Fruit fly (Drosophila melanogaster) whole organism, wandering third instar larva: Measurements from ENCODE around the gene VGlut.

Experiments
- Abd-B ChIP-seq: fragments of >200 bp; optimal IDR thresholded peaks from 2 replicates; lab custom pipeline; 2017; ENCODE audit warnings: missing biosample characterization, missing genetic modification characterization
- CG32264 ChIP-seq: fragments of 200-800 bp; sonication (Bioruptor generic); optimal IDR thresholded peaks from 2 replicates; lab custom pipeline; 2016; ENCODE audit warnings: missing biosample characterization, missing genetic modification characterization
- CG9705 ChIP-seq: fragments of 200-800 bp; sonication (Bioruptor generic); optimal IDR thresholded peaks from 2 replicates; lab custom pipeline; 2018; ENCODE audit warnings: missing biosample characterization, mild to moderate bottlenecking, missing genetic modification characterization
- CrebA ChIP-seq: fragments of 200-800 bp; sonication (Bioruptor generic); optimal IDR thresholded peaks from 2 replicates; lab custom pipeline; 2016; ENCODE audit warnings: missing biosample characterization, mild to moderate bottlenecking, missing genetic modification characterization, borderline replicate concordance
- Dfd ChIP-seq: fragments of >200 bp; optimal IDR thresholded peaks from 2 replicates; lab custom pipeline; 2017; ENCODE audit warnings: missing biosample characterization, missing genetic modification characterization
- Dif ChIP-seq: fragments of 200-275, 200-300 bp; sonication (Bioruptor generic); optimal IDR thresholded peaks from 2 replicates; lab custom pipeline; 2018; ENCODE audit warnings: missing biosample characterization, missing genetic modification characterization; ENCODE audit not compliant: partially characterized antibody
- GATAd ChIP-seq: sonication (Bioruptor generic); optimal IDR thresholded peaks from 2 replicates; lab custom pipeline; 2016; ENCODE audit warnings: missing biosample characterization, missing genetic modification characterization
- HLH106 ChIP-seq: fragments of 200-800 bp; optimal IDR thresholded peaks from 3 replicates; lab custom pipeline; 2019; ENCODE audit warnings: missing biosample characterization, mild to moderate bottlenecking, missing genetic modification characterization, moderate library complexity
- Hnf4 ChIP-seq: fragments of 200-800 bp; sonication (Bioruptor generic); optimal IDR thresholded peaks from 2 replicates; lab custom pipeline; 2016; ENCODE audit warnings: missing biosample characterization, mild to moderate bottlenecking, missing genetic modification characterization
- Hr78 ChIP-seq: fragments of >200 bp; optimal IDR thresholded peaks from 2 replicates; lab custom pipeline; 2017; ENCODE audit warnings: missing biosample characterization, missing genetic modification characterization
- Hr83 ChIP-seq: fragments of 200-300 bp; sonication (Bioruptor generic); optimal IDR thresholded peaks from 2 replicates; lab custom pipeline; 2016; ENCODE audit warnings: missing biosample characterization, mild to moderate bottlenecking, missing genetic modification characterization, moderate library complexity; ENCODE audit not compliant: poor library complexity, severe bottlenecking
- Jra ChIP-seq: sonication (Bioruptor generic); optimal IDR thresholded peaks from 2 replicates; lab custom pipeline; 2016; ENCODE audit warnings: missing biosample characterization, missing genetic modification characterization
- Mio ChIP-seq: sonication (Bioruptor generic); optimal IDR thresholded peaks from 2 replicates; lab custom pipeline; 2016; ENCODE audit warnings: missing biosample characterization, missing genetic modification characterization
- Myc ChIP-seq: fragments of >200 bp; optimal IDR thresholded peaks from 2 replicates; lab custom pipeline; 2017
- N ChIP-seq: fragments of >200 bp; optimal IDR thresholded peaks from 2 replicates; lab custom pipeline; 2018; ENCODE audit warnings: missing biosample characterization, missing external identifiers, missing genetic modification characterization
- OdsH ChIP-seq: fragments of 200-800 bp; sonication (Bioruptor generic); optimal IDR thresholded peaks from 2 replicates; lab custom pipeline; 2016; ENCODE audit warnings: missing biosample characterization, mild to moderate bottlenecking, missing genetic modification characterization
- Rel ChIP-seq, 2 experiments: fragments of 200-800 bp; sonication (Bioruptor generic) in 1 of 2; optimal IDR thresholded peaks; 2 replicates in 1 of 2; 3 replicates in 1 of 2; lab custom pipeline; 2016 to 2019; ENCODE audit warnings: mild to moderate bottlenecking in 2 of 2, missing biosample characterization in 2 of 2, missing genetic modification characterization in 2 of 2, moderate library complexity in 1 of 2
- Sp1 ChIP-seq: fragments of 200-800 bp; sonication (Bioruptor generic); optimal IDR thresholded peaks from 3 replicates; lab custom pipeline; 2019; ENCODE audit warnings: missing biosample characterization, mild to moderate bottlenecking, missing genetic modification characterization, moderate library complexity
- Vsx2 ChIP-seq: fragments of 200-300, 225-300 bp; sonication (Bioruptor generic); optimal IDR thresholded peaks from 2 replicates; lab custom pipeline; 2018; ENCODE audit warnings: missing biosample characterization, missing genetic modification characterization; ENCODE audit not compliant: partially characterized antibody
- br ChIP-seq: fragments of 200-800 bp; sonication (Bioruptor generic); optimal IDR thresholded peaks from 2 replicates; lab custom pipeline; 2016; ENCODE audit warnings: missing biosample characterization, missing genetic modification characterization
- brk ChIP-seq: fragments of 200-800 bp; sonication (Bioruptor generic); optimal IDR thresholded peaks from 2 replicates; lab custom pipeline; 2016; ENCODE audit warnings: missing biosample characterization, mild to moderate bottlenecking, missing genetic modification characterization
- dl ChIP-seq, 2 experiments: fragments of 175-275, 200-275 bp in 1 of 2; fragments of 200-275 bp in 1 of 2; sonication (Bioruptor generic); optimal IDR thresholded peaks; lab custom pipeline; 2018; ENCODE audit warnings: mild to moderate bottlenecking in 2 of 2, missing biosample characterization in 2 of 2, missing genetic modification characterization in 2 of 2, moderate library complexity in 2 of 2; ENCODE audit not compliant: partially characterized antibody in 2 of 2, insufficient read depth in 1 of 2
- dmrt93B ChIP-seq: fragments of 200-800 bp; sonication (Bioruptor generic); optimal IDR thresholded peaks from 2 replicates; lab custom pipeline; 2018; ENCODE audit warnings: missing biosample characterization, mild to moderate bottlenecking, missing genetic modification characterization
- dsf ChIP-seq: sonication (Bioruptor generic); optimal IDR thresholded peaks from 2 replicates; lab custom pipeline; 2016; ENCODE audit warnings: missing biosample characterization, missing genetic modification characterization, borderline replicate concordance
- ey ChIP-seq: fragments of 200-800 bp; sonication (Bioruptor generic); optimal IDR thresholded peaks from 2 replicates; lab custom pipeline; 2016; ENCODE audit warnings: missing biosample characterization, missing genetic modification characterization
- foxo ChIP-seq, 2 experiments: fragments of 200-800 bp; sonication (Bioruptor generic); optimal IDR thresholded peaks; 2 replicates in 1 of 2; 3 replicates in 1 of 2; lab custom pipeline; 2016 to 2017; ENCODE audit warnings: missing biosample characterization in 2 of 2, missing genetic modification characterization in 2 of 2
- fru ChIP-seq: fragments of 200-800 bp; sonication (Bioruptor generic); optimal IDR thresholded peaks from 3 replicates; lab custom pipeline; 2016; ENCODE audit warnings: missing biosample characterization, mild to moderate bottlenecking, missing genetic modification characterization
- h ChIP-seq: fragments of 200-800 bp; sonication (Bioruptor generic); optimal IDR thresholded peaks from 3 replicates; lab custom pipeline; 2016; ENCODE audit warnings: missing biosample characterization, mild to moderate bottlenecking, missing genetic modification characterization
- jim ChIP-seq: fragments of 175-275, 200-325 bp; sonication (Bioruptor generic); optimal IDR thresholded peaks from 2 replicates; lab custom pipeline; 2016; ENCODE audit warnings: missing biosample characterization, mild to moderate bottlenecking, missing genetic modification characterization
- lola ChIP-seq: fragments of >200 bp; optimal IDR thresholded peaks from 2 replicates; lab custom pipeline; 2017; ENCODE audit warnings: missing biosample characterization, missing genetic modification characterization
- pan ChIP-seq: fragments of >200 bp; optimal IDR thresholded peaks from 2 replicates; lab custom pipeline; 2017
- psq ChIP-seq: fragments of 200-800 bp; sonication (Bioruptor generic); optimal IDR thresholded peaks from 3 replicates; lab custom pipeline; 2017; ENCODE audit warnings: missing biosample characterization, mild to moderate bottlenecking, missing genetic modification characterization, moderate library complexity
- rgr ChIP-seq: fragments of 200-800 bp; sonication (Bioruptor generic); optimal IDR thresholded peaks from 3 replicates; lab custom pipeline; 2016; ENCODE audit warnings: missing biosample characterization, mild to moderate bottlenecking, missing genetic modification characterization
- sage ChIP-seq: fragments of 200-800 bp; sonication (Bioruptor generic); optimal IDR thresholded peaks from 2 replicates; lab custom pipeline; 2016; ENCODE audit warnings: missing biosample characterization, mild to moderate bottlenecking, missing genetic modification characterization
- sv ChIP-seq: fragments of 200-800 bp; sonication (Bioruptor generic); optimal IDR thresholded peaks from 3 replicates; lab custom pipeline; 2016; ENCODE audit warnings: missing biosample characterization, missing genetic modification characterization
- tai ChIP-seq: sonication (Bioruptor generic); optimal IDR thresholded peaks from 2 replicates; lab custom pipeline; 2016; ENCODE audit warnings: missing biosample characterization, missing genetic modification characterization
- usp ChIP-seq: fragments of >200 bp; optimal IDR thresholded peaks from 2 replicates; lab custom pipeline; 2017; ENCODE audit warnings: missing biosample characterization, missing genetic modification characterization
- woc ChIP-seq: sonication (Bioruptor generic); optimal IDR thresholded peaks from 2 replicates; lab custom pipeline; 2016; ENCODE audit warnings: missing biosample characterization, mild to moderate bottlenecking, missing genetic modification characterization

Gene VGlut

DNA sequence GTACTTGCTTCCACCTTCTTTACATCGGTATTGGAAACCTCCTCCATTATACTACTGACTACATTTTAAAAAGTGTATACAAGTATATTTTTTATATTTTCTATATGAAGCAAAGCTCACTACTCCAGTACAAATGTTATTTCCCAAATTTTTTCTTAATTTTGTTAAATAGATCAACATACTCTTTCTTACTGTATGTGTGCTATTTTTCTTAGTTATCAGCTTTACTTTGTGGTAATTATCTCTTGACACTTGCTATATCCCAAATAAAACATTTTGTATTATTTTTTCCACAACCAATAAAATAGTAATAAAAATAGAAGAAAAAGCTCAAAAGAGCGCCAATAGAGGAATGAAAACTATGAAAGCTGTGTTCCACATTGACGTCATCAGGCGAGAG is 9.5 kb upstream of the VGlut start, which contains the start of gene CG43750:
Gene CG43750, minus strand, starts transcription at position 101 of the 400 bp plus-strand sequence.
- TF ChIP-seq Sp1 (GFP tag; lab: Kevin White, UChicago) (no peak), Rel (GFP tag; optimal IDR thresholded peaks at IDR 0.05; lab: Kevin White, UChicago) (no peak), Rel (tag; optimal IDR thresholded peaks at IDR 0.05; lab: Kevin White, UChicago) (no peak), Myc (lab: Kevin White, UChicago) (no peak), CrebA (no peak), dmrt93B (GFP tag; lab: Kevin White, UChicago) (no peak), pan (no peak), h (GFP tag; lab: Kevin White, UChicago) (no peak), Mio (GFP tag; lab: Kevin White, UChicago) (no peak), ey (GFP tag; lab: Kevin White, UChicago) (no peak), Dfd (GFP tag; lab: Kevin White, UChicago) (no peak)
- TF ChIP-seq, all 38 proteins: peak for 0

DNA sequence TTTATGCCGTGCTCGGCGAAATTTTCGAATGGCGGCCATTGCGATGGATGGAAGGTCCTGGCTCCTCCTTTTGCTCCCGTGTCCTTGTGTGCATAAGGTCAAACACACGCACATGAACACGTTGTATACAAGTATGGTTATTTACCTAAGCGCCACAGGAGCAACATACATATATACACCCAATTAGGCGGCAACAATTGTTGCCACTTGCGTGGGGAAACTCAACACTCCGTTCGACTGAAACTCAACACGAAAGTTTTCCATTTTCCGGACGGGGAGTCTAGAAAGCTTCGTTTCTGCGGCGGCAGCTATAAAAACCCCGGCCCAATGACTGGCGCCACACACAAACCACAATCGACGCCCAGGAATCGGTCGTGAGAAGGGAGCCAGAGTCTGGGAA is 8.8 kb upstream of the VGlut start, which contains the start of gene CG46448:
Gene CG46448, plus strand, starts transcription at position 340 of the 400 bp plus-strand sequence.
- no peak for TF ChIP-seq Dfd (GFP tag; lab: Kevin White, UChicago)
- no peak for TF ChIP-seq N
- TF ChIP-seq CG9705 (GFP tag; lab: Kevin White, UChicago): no peak
- no peak for TF ChIP-seq Rel (GFP tag; optimal IDR thresholded peaks at IDR 0.05; lab: Kevin White, UChicago)
- TF ChIP-seq Rel (tag; optimal IDR thresholded peaks at IDR 0.05; lab: Kevin White, UChicago): no peak
- no peak for TF ChIP-seq jim (GFP tag; lab: Kevin White, UChicago)
- no peak for TF ChIP-seq Myc (lab: Kevin White, UChicago)
- TF ChIP-seq ey (GFP tag; lab: Kevin White, UChicago): no peak
- no peak for TF ChIP-seq fru (GFP tag; lab: Kevin White, UChicago)
- TF ChIP-seq CG32264 (GFP tag; lab: Kevin White, UChicago): no peak
- no peak for TF ChIP-seq h (GFP tag; lab: Kevin White, UChicago)

DNA sequence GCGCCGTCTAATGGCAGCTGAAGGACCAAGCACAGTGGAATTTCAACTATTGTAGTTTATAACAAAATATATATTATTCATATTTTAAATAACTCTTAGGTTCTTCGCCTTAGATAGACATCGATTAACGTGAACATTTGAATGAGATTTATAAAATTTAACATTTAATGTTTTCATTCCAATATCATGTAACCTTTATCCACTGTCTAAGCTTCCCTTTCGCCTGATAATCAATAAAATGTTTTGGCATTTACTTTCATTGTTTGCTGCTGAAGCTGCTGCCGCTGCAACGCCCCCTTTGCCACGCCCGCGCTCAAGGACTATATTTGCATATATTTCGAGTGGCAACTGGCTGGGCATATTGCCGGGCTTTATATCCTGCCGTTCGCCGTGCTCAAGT is 5.2 kb upstream of the VGlut start:
- TF ChIP-seq Sp1 (GFP tag; lab: Kevin White, UChicago) (peak; percentile 2), Dif (GFP tag; lab: Kevin White, UChicago) (no peak), HLH106 (tag; lab: Kevin White, UChicago) (peak; percentile 1)
- TF ChIP-seq, all 38 proteins: peak for 2

DNA sequence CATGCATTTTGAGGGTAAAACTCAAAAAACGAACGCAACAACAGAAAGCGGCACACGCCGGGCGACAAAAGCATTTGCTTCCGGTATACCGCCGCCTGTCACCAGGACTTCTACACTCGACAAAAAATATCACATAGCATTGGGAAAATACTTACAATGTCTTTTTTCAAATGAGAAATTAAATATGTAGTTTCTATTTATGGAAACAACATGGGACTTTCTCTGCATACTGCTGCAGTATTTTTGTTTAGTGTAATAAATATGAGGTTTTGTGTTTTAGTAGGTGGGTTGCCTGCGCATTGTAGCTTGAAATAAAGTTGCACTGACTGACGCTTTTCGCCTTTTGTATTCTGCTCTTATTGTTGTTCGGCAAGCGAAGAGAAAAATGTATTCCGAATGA is 3.0 kb upstream of the VGlut start:
- TF ChIP-seq CG9705 (GFP tag; lab: Kevin White, UChicago): no peak
- TF ChIP-seq lola (GFP tag; lab: Kevin White, UChicago): no peak
- no peak for TF ChIP-seq woc (GFP tag; lab: Kevin White, UChicago)
- TF ChIP-seq sv (GFP tag; lab: Kevin White, UChicago): no peak
- no peak for TF ChIP-seq Abd-B (GFP tag; lab: Kevin White, UChicago)
- no peak for TF ChIP-seq Myc (lab: Kevin White, UChicago)
- TF ChIP-seq Hnf4 (GFP tag; lab: Kevin White, UChicago): no peak
- no peak for TF ChIP-seq jim (GFP tag; lab: Kevin White, UChicago)
- TF ChIP-seq Hr78 (GFP tag; lab: Kevin White, UChicago): no peak
- no peak for TF ChIP-seq Sp1 (GFP tag; lab: Kevin White, UChicago)
- no peak for TF ChIP-seq GATAd (GFP tag; lab: Kevin White, UChicago)
- TF ChIP-seq Dfd (GFP tag; lab: Kevin White, UChicago): no peak
- TF ChIP-seq N: no peak
- TF ChIP-seq Mio (GFP tag; lab: Kevin White, UChicago): no peak
- no peak for TF ChIP-seq br (GFP tag; lab: Kevin White, UChicago)
- no peak for TF ChIP-seq Hr83
- TF ChIP-seq CG32264 (GFP tag; lab: Kevin White, UChicago): no peak
- TF ChIP-seq usp: no peak
- TF ChIP-seq Dif (GFP tag; lab: Kevin White, UChicago): no peak
- TF ChIP-seq h (GFP tag; lab: Kevin White, UChicago): peak; percentile 20
- TF ChIP-seq rgr: no peak
- peak in 1 of 2 experiments; percentile 40 for TF ChIP-seq foxo (GFP tag; optimal IDR thresholded peaks at IDR 0.05; lab: Kevin White, UChicago)
- no peak for TF ChIP-seq brk (GFP tag; lab: Kevin White, UChicago)
- TF ChIP-seq sage: no peak
- TF ChIP-seq ey (GFP tag; lab: Kevin White, UChicago): peak; percentile 24
- TF ChIP-seq pan: no peak
- TF ChIP-seq tai (GFP tag; lab: Kevin White, UChicago): no peak
- TF ChIP-seq CrebA: no peak
- peak; percentile 31 for TF ChIP-seq fru (GFP tag; lab: Kevin White, UChicago)
- no peak for TF ChIP-seq psq (GFP tag; lab: Kevin White, UChicago)
- TF ChIP-seq Vsx2: no peak
- no peak for TF ChIP-seq Rel (GFP tag; optimal IDR thresholded peaks at IDR 0.05; lab: Kevin White, UChicago)
- TF ChIP-seq Rel (tag; optimal IDR thresholded peaks at IDR 0.05; lab: Kevin White, UChicago): no peak
- TF ChIP-seq HLH106 (tag; lab: Kevin White, UChicago): peak; percentile 22
- no peak for TF ChIP-seq dmrt93B (GFP tag; lab: Kevin White, UChicago)
- no peak for TF ChIP-seq OdsH (GFP tag; lab: Kevin White, UChicago)
- TF ChIP-seq Jra (GFP tag; lab: Kevin White, UChicago): no peak
- no peak for TF ChIP-seq dsf
- no peak for TF ChIP-seq dl (GFP tag; optimal IDR thresholded peaks at IDR 0.05; lab: Kevin White, UChicago; ENCODE audit: insufficient read depth in 1 of 2, partially characterized antibody in 2 of 2)
